Fruit fly (Drosophila melanogaster): ENCODE data around the gene GstD6.

Gene GstD6

DNA sequence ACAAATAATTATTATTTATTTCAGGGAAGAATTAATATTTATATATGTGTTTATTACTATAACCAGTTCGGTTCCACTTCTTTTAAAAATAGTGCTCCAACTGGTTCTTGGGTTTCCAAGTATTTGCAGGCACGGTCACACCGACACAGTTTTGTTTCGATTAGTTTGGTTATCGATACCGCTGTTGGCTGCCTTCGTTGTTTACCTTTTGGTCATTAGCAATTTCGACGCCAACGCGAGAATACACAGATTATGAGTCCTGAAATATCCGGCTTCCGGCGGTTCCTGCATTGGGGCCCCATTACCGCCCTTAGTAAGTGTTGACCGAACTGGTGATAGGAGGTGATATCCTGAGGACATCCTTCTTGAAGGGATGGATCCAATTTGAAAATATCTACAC is 31.2 kb downstream of the GstD6 start, which contains the start of gene CG5196 (continued):
- TF ChIP-seq hth (optimal IDR thresholded peaks at IDR 0.05) (no peak), CG11723 (GFP tag; optimal IDR thresholded peaks at IDR 0.05) (no peak), Dip3 (GFP tag; optimal IDR thresholded peaks at IDR 0.05) (no peak), esg (GFP tag; conservative IDR thresholded peaks at IDR 0.05) (no peak), hbn (GFP tag; IDR thresholded peaks at IDR 0.05; ENCODE audit: partially characterized antibody) (peak; percentile 17; the same call in 1 of the 2 replicates), Oaz (GFP tag; IDR thresholded peaks at IDR 0.05) (no peak), sens (GFP tag) (no peak), CG7745 (tag; optimal IDR thresholded peaks at IDR 0.05) (no peak), CG5245 (GFP tag; optimal IDR thresholded peaks at IDR 0.05) (no peak), ham (GFP tag; IDR thresholded peaks at IDR 0.05) (no peak), mld (GFP tag; IDR thresholded peaks at IDR 0.05; ENCODE audit: partially characterized antibody) (peak; percentile 58; the same call in 2 of the 3 replicates), Lhr (GFP tag; optimal IDR thresholded peaks at IDR 0.05) (peak; percentile 49), lov (optimal IDR thresholded peaks at IDR 0.05) (no peak), lov (GFP tag; IDR thresholded peaks at IDR 0.05) (0 out of 3 replicates have a peak, but pooled peaks have one; percentile 16), crp (GFP tag; optimal IDR thresholded peaks at IDR 0.05) (no peak), gem (tag; optimal IDR thresholded peaks at IDR 0.05) (no peak), slp2 (GFP tag; optimal IDR thresholded peaks at IDR 0.05) (no peak), Hey (tag; optimal IDR thresholded peaks at IDR 0.05) (no peak), CG10274 (GFP tag; optimal IDR thresholded peaks at IDR 0.05) (no peak), HmgD (GFP tag; optimal IDR thresholded peaks at IDR 0.05) (no peak), C15 (GFP tag; IDR thresholded peaks at IDR 0.05) (no peak), Dfd (GFP tag; optimal IDR thresholded peaks at IDR 0.05) (no peak), stwl (tag; optimal IDR thresholded peaks at IDR 0.05) (peak; percentile 94), CG11093 (GFP tag; IDR thresholded peaks at IDR 0.05) (no peak), run (tag; optimal IDR thresholded peaks at IDR 0.05) (no peak), Poxn (GFP tag; IDR thresholded peaks at IDR 0.05) (no peak), cas (GFP tag; IDR thresholded peaks at IDR 0.05) (no peak), CG43689 (GFP tag; IDR thresholded peaks at IDR 0.05) (no peak), maf-S (GFP tag; optimal IDR thresholded peaks at IDR 0.05) (no peak), Dp (GFP tag; optimal IDR thresholded peaks at IDR 0.05) (peak; percentile 80), CG16863 (GFP tag; optimal IDR thresholded peaks at IDR 0.05) (no peak), CG15514 (GFP tag; optimal IDR thresholded peaks at IDR 0.05) (peak; percentile 99), CG14667 (GFP tag; IDR thresholded peaks at IDR 0.05) (no peak), lab (GFP tag; optimal IDR thresholded peaks at IDR 0.05) (no peak), oc (tag; optimal IDR thresholded peaks at IDR 0.05) (no peak), D19A (tag; optimal IDR thresholded peaks at IDR 0.05) (peak; percentile 1), Meics (GFP tag; optimal IDR thresholded peaks at IDR 0.05) (no peak), Hmx (GFP tag; optimal IDR thresholded peaks at IDR 0.05) (no peak), nerfin-2 (GFP tag; IDR thresholded peaks at IDR 0.05; ENCODE audit: partially characterized antibody) (peak; percentile 58; the same call in 1 of the 2 replicates), pita (GFP tag; optimal IDR thresholded peaks at IDR 0.05) (no peak), Dad (GFP tag; optimal IDR thresholded peaks at IDR 0.05) (no peak), CG8359 (GFP tag; optimal IDR thresholded peaks at IDR 0.05; ENCODE audit: borderline replicate concordance) (no peak), ap (GFP tag; IDR thresholded peaks at IDR 0.05) (no peak), Adf1 (GFP tag; IDR thresholded peaks at IDR 0.05) (peak; percentile 36; the same call in 1 of the 2 replicates), trem (tag; optimal IDR thresholded peaks at IDR 0.05) (peak; percentile 76), HLH3B (GFP tag; IDR thresholded peaks at IDR 0.05) (no peak), CG11398 (GFP tag; optimal IDR thresholded peaks at IDR 0.05) (no peak), CG13624 (GFP tag; optimal IDR thresholded peaks at IDR 0.05) (no peak), CG16779 (GFP tag; IDR thresholded peaks at IDR 0.05) (peak; percentile 45; the same call in 1 of the 2 replicates), Drgx (GFP tag; IDR thresholded peaks at IDR 0.05) (no peak), CG10267 (tag; optimal IDR thresholded peaks at IDR 0.05) (peak; percentile 62), danr (GFP tag; IDR thresholded peaks at IDR 0.05) (no peak)
